Fruit fly (Drosophila melanogaster): ENCODE results near the gene CG5984.

Gene CG5984

dm6 chr3R:27204694-27205414 lies 42.9 kb downstream of the CG5984 start (continued):
- TF ChIP-seq trh (GFP tag; optimal IDR thresholded peaks at IDR 0.05) = no peak
- TF ChIP-seq lbe (GFP tag; optimal IDR thresholded peaks at IDR 0.05) = peak; percentile 3
- no peak for TF ChIP-seq Dip2 (GFP tag; IDR thresholded peaks at IDR 0.05)
- peak; percentile 52 for TF ChIP-seq oc (tag; optimal IDR thresholded peaks at IDR 0.05)
- peak; percentile 58 for TF ChIP-seq ara (GFP tag; IDR thresholded peaks at IDR 0.05)
- TF ChIP-seq Meics (GFP tag; optimal IDR thresholded peaks at IDR 0.05) = no peak
- no peak for TF ChIP-seq tx (GFP tag; optimal IDR thresholded peaks at IDR 0.05)
- no peak for TF ChIP-seq sc (optimal IDR thresholded peaks at IDR 0.05)
- TF ChIP-seq sc (GFP tag; optimal IDR thresholded peaks at IDR 0.05) = no peak
- peak; percentile 9 for TF ChIP-seq CG15601 (tag; optimal IDR thresholded peaks at IDR 0.05)
- no peak for TF ChIP-seq ssp (GFP tag; IDR thresholded peaks at IDR 0.05)
- peak; percentile 78 for TF ChIP-seq sqz (GFP tag; optimal IDR thresholded peaks at IDR 0.05)
- TF ChIP-seq CG4424 (GFP tag; optimal IDR thresholded peaks at IDR 0.05) = peak; percentile 27
- TF ChIP-seq hb (GFP tag; IDR thresholded peaks at IDR 0.05; ENCODE audit: partially characterized antibody) = no peak
- no peak for TF ChIP-seq Deaf1 (tag; optimal IDR thresholded peaks at IDR 0.05)
- TF ChIP-seq Spps (tag; optimal IDR thresholded peaks at IDR 0.05) = peak; percentile 32
- no peak for TF ChIP-seq CG1233 (GFP tag; optimal IDR thresholded peaks at IDR 0.05)
- TF ChIP-seq H2.0 (GFP tag; IDR thresholded peaks at IDR 0.05) = no peak
- TF ChIP-seq row (GFP tag; IDR thresholded peaks at IDR 0.05) = peak; percentile 78
- no peak for TF ChIP-seq CG17385 (GFP tag; optimal IDR thresholded peaks at IDR 0.05)
- no peak for TF ChIP-seq caup (GFP tag; optimal IDR thresholded peaks at IDR 0.05; ENCODE audit: severe bottlenecking)
- TF ChIP-seq CG2678 (tag; optimal IDR thresholded peaks at IDR 0.05) = peak; percentile 31
- no peak for TF ChIP-seq gfzf (GFP tag; optimal IDR thresholded peaks at IDR 0.05)
- no peak for TF ChIP-seq Side (GFP tag; optimal IDR thresholded peaks at IDR 0.05)
- no peak for TF ChIP-seq CG6175 (GFP tag; IDR thresholded peaks at IDR 0.05)
- TF ChIP-seq BtbVII (GFP tag; optimal IDR thresholded peaks at IDR 0.05) = no peak
- no peak for TF ChIP-seq dimm (GFP tag; IDR thresholded peaks at IDR 0.05)
- no peak for TF ChIP-seq onecut (GFP tag; IDR thresholded peaks at IDR 0.05)
- TF ChIP-seq CG9437 (GFP tag; optimal IDR thresholded peaks at IDR 0.05) = no peak
- no peak for TF ChIP-seq otp (GFP tag; IDR thresholded peaks at IDR 0.05)
- TF ChIP-seq sna (GFP tag; IDR thresholded peaks at IDR 0.05; ENCODE audit: partially characterized antibody) = no peak
- TF ChIP-seq CG14965 (GFP tag; optimal IDR thresholded peaks at IDR 0.05; ENCODE audit: borderline replicate concordance) = no peak
- peak; percentile 74 for TF ChIP-seq abd-A (tag; optimal IDR thresholded peaks at IDR 0.05)
- no peak for TF ChIP-seq Gsc (GFP tag; IDR thresholded peaks at IDR 0.05)
- no peak for TF ChIP-seq gt (GFP tag; IDR thresholded peaks at IDR 0.05)
- no peak for TF ChIP-seq dmrt99B (tag; optimal IDR thresholded peaks at IDR 0.05)
- peak; percentile 29 for TF ChIP-seq nmo (GFP tag; optimal IDR thresholded peaks at IDR 0.05)
- TF ChIP-seq CG18262 (tag; optimal IDR thresholded peaks at IDR 0.05) = peak; percentile 66
- TF ChIP-seq ERR (GFP tag; optimal IDR thresholded peaks at IDR 0.05) = no peak
- TF ChIP-seq CG7839 (tag; optimal IDR thresholded peaks at IDR 0.05) = peak; percentile 19
- no peak for TF ChIP-seq lov (optimal IDR thresholded peaks at IDR 0.05)
- peak; percentile 26; the same call in 1 of the 3 replicates for TF ChIP-seq lov (GFP tag; IDR thresholded peaks at IDR 0.05)
- peak in 1 of 2 experiments; percentile 31 for TF ChIP-seq bsh (GFP tag; optimal IDR thresholded peaks at IDR 0.05)
- TF ChIP-seq CG9932 (GFP tag; IDR thresholded peaks at IDR 0.05) = no peak
- TF ChIP-seq Blimp-1 (GFP tag; optimal IDR thresholded peaks at IDR 0.05) = peak; percentile 43
- TF ChIP-seq CG33557 (GFP tag; optimal IDR thresholded peaks at IDR 0.05) = no peak
- no peak for TF ChIP-seq CG16863 (GFP tag; optimal IDR thresholded peaks at IDR 0.05)
- no peak for TF ChIP-seq CG8281 (tag; optimal IDR thresholded peaks at IDR 0.05)
- TF ChIP-seq CG15696 (tag; optimal IDR thresholded peaks at IDR 0.05) = peak; percentile 53
- peak; percentile 62 for TF ChIP-seq CG10979 (tag; optimal IDR thresholded peaks at IDR 0.05)
